Fruit fly (Drosophila melanogaster): Measurements from ENCODE around the gene primo-2.

Gene primo-2

DNA sequence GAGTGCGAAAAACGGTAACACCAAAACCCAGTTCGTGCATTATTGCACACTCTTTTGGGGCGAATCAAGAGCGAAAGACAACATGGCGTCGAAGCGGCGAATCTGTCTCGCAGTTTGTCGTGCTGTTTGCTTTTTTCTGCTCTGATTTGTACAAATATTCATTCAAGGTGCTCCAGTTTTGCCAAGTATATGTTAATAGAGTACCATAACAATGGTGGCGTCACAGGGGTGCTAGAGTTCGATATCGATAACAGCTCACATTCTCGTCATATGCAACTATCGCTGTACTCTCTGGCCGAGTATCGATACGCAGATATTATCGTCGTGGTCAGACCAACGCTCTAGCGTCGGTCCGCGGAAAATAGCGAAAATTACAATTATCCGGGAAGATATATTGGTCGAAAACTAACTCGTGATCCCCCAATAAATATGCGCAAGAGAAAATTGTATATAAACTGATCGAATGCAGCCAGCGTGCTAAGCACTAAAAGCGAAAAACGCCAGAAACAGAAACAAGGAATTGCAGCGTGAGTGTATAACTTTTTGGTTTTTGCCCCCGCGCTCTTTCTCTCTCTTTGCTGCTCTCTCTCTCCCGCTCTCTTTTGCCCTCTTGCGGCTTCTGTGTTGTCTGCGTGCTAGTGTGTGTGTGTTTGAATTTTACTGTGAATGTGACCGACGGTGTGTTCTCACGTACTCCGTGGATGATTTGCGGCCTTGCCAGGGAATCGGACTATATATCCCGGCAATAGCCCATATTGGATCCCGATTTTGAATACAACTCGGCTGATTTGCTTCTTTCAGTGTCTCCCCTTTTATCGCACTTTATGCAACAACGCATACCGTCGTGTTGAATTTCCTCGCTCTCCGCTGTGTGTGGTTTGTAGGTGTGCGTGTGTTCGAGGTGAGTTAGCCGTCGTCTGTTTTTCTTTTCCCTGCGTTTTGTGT is 27.7 kb downstream of the primo-2 start, which contains the start of gene flfl (continued):
- TF ChIP-seq CG6813 (GFP tag; optimal IDR thresholded peaks at IDR 0.05): peak; percentile 30
- no peak for TF ChIP-seq esg (GFP tag; conservative IDR thresholded peaks at IDR 0.05)
- TF ChIP-seq Hey (tag; optimal IDR thresholded peaks at IDR 0.05): no peak
- TF ChIP-seq Gug (GFP tag; IDR thresholded peaks at IDR 0.05): no peak; the same call in 3 of the 4 replicates
- no peak for TF ChIP-seq Spps (tag; optimal IDR thresholded peaks at IDR 0.05)
- TF ChIP-seq dpn (GFP tag; optimal IDR thresholded peaks at IDR 0.05): peak; percentile 6 to 26
- TF ChIP-seq CG13123 (GFP tag; optimal IDR thresholded peaks at IDR 0.05): no peak
- no peak for TF ChIP-seq vvl (GFP tag; IDR thresholded peaks at IDR 0.05)
- TF ChIP-seq CG30020 (tag; optimal IDR thresholded peaks at IDR 0.05): peak; percentile 47
- TF ChIP-seq wek (GFP tag; optimal IDR thresholded peaks at IDR 0.05): no peak
- TF ChIP-seq CG7963 (GFP tag; IDR thresholded peaks at IDR 0.05; ENCODE audit: partially characterized antibody): no peak
- TF ChIP-seq Dad (GFP tag; optimal IDR thresholded peaks at IDR 0.05): no peak
- TF ChIP-seq crol (GFP tag; IDR thresholded peaks at IDR 0.05): no peak
- no peak for TF ChIP-seq lilli (GFP tag; optimal IDR thresholded peaks at IDR 0.05)
- no peak for TF ChIP-seq Deaf1 (tag; optimal IDR thresholded peaks at IDR 0.05)
- peak; percentile 31 for TF ChIP-seq Atf3 (GFP tag; optimal IDR thresholded peaks at IDR 0.05)
- TF ChIP-seq cato (GFP tag; optimal IDR thresholded peaks at IDR 0.05; ENCODE audit: borderline replicate concordance): no peak
- no peak for TF ChIP-seq CG31388 (GFP tag; optimal IDR thresholded peaks at IDR 0.05)
- TF ChIP-seq B-H1 (GFP tag; IDR thresholded peaks at IDR 0.05): no peak
- TF ChIP-seq bbx (GFP tag; IDR thresholded peaks at IDR 0.05; ENCODE audit: partially characterized antibody): no peak
- peak; percentile 51 for TF ChIP-seq nmo (GFP tag; optimal IDR thresholded peaks at IDR 0.05)
- no peak for TF ChIP-seq Gsc (GFP tag; IDR thresholded peaks at IDR 0.05)
- peak; percentile 39 for TF ChIP-seq CG3163 (GFP tag; optimal IDR thresholded peaks at IDR 0.05)
- no peak for TF ChIP-seq CG6272 (GFP tag; IDR thresholded peaks at IDR 0.05)
- no peak for TF ChIP-seq cad (GFP tag; optimal IDR thresholded peaks at IDR 0.05)
- no peak for TF ChIP-seq lola (GFP tag; optimal IDR thresholded peaks at IDR 0.05)
- TF ChIP-seq CG7271 (tag; optimal IDR thresholded peaks at IDR 0.05): no peak
- no peak for TF ChIP-seq CG14860 (GFP tag; IDR thresholded peaks at IDR 0.05; ENCODE audit: partially characterized antibody)
- no peak for TF ChIP-seq fru (optimal IDR thresholded peaks at IDR 0.05)
- TF ChIP-seq Sox100B (GFP tag; optimal IDR thresholded peaks at IDR 0.05): no peak
- no peak for TF ChIP-seq sr (GFP tag; IDR thresholded peaks at IDR 0.05)
- TF ChIP-seq rib (GFP tag; IDR thresholded peaks at IDR 0.05): no peak
- TF ChIP-seq CG17829 (tag; optimal IDR thresholded peaks at IDR 0.05): peak; percentile 17
- no peak for TF ChIP-seq CG4282 (GFP tag; optimal IDR thresholded peaks at IDR 0.05)
- TF ChIP-seq cas (GFP tag; IDR thresholded peaks at IDR 0.05): no peak
- no peak for TF ChIP-seq danr (GFP tag; IDR thresholded peaks at IDR 0.05)
- TF ChIP-seq tll (GFP tag; optimal IDR thresholded peaks at IDR 0.05): peak in 1 of 2 experiments; percentile 26
- TF ChIP-seq ewg (GFP tag; optimal IDR thresholded peaks at IDR 0.05): peak; percentile 26
- TF ChIP-seq CG13624 (GFP tag; optimal IDR thresholded peaks at IDR 0.05): peak; percentile 34
- TF ChIP-seq CG17568 (GFP tag; optimal IDR thresholded peaks at IDR 0.05): no peak
- TF ChIP-seq trh (GFP tag; optimal IDR thresholded peaks at IDR 0.05): no peak
- no peak for TF ChIP-seq CG11093 (GFP tag; IDR thresholded peaks at IDR 0.05)
- peak; percentile 35 for TF ChIP-seq mam (GFP tag; optimal IDR thresholded peaks at IDR 0.05)
- no peak for TF ChIP-seq Nf-YB (GFP tag; optimal IDR thresholded peaks at IDR 0.05)
- no peak for TF ChIP-seq CG11456 (GFP tag; IDR thresholded peaks at IDR 0.05)
- TF ChIP-seq dimm (GFP tag; IDR thresholded peaks at IDR 0.05): no peak
- peak; percentile 37 for TF ChIP-seq CG1832 (GFP tag; optimal IDR thresholded peaks at IDR 0.05)
- TF ChIP-seq HHEX (GFP tag; optimal IDR thresholded peaks at IDR 0.05): peak; percentile 3
- TF ChIP-seq CG42726 (GFP tag; IDR thresholded peaks at IDR 0.05; ENCODE audit: partially characterized antibody): no peak

Measured in whole organism, embryonic.